Worm (Caenorhabditis elegans) whole organism, L4 larva: ENCODE measurements around the gene cwf-19L2.

Experiments used
- F26F4.8 ChIP-seq: fragments of 200-800 bp; sonication (Bioruptor generic); conservative IDR thresholded peaks from 2 replicates; pipeline ENCODE4 v1.3.6; 2022; ENCODE audit warnings: missing genetic modification characterization, missing compliant biosample characterization
- F49E8.2 ChIP-seq: sonication (generic microtip); optimal IDR thresholded peaks from 2 replicates; lab custom pipeline; 2016; ENCODE audit warnings: missing compliant biosample characterization, mild to moderate bottlenecking, missing genetic modification characterization, borderline replicate concordance
- ZK337.2 ChIP-seq: fragments of 200-800 bp; sonication (Bioruptor generic); IDR thresholded peaks from 2 replicates; pipeline ENCODE4 v1.3.6; 2022; ENCODE audit warnings: missing genetic modification reagents, missing genetic modification characterization, missing compliant biosample characterization
- dpl-1 ChIP-seq: fragments of 150-350 bp; optimal IDR thresholded peaks from 2 replicates; lab custom pipeline; 2014; ENCODE audit warnings: missing biosample characterization, missing genetic modification reagents, missing genetic modification characterization
- jun-1 ChIP-seq: fragments of 150-350 bp; optimal IDR thresholded peaks from 2 replicates; lab custom pipeline; 2014; ENCODE audit warnings: missing biosample characterization, missing genetic modification reagents, missing genetic modification characterization
- lin-39 ChIP-seq: fragments of 150-350 bp; optimal IDR thresholded peaks from 2 replicates; lab custom pipeline; 2014; ENCODE audit warnings: missing biosample characterization, missing genetic modification reagents, missing genetic modification characterization
- nhr-77 ChIP-seq: fragments of 150-350 bp; optimal IDR thresholded peaks from 2 replicates; lab custom pipeline; 2014; ENCODE audit warnings: missing biosample characterization, missing genetic modification characterization
- pha-4 ChIP-seq, 2 experiments: fragments of 150-350 bp in 1 of 2; fragments of 200-800 bp in 1 of 2; sonication (Bioruptor generic) in 1 of 2; IDR thresholded peaks in 1 of 2; optimal IDR thresholded peaks in 1 of 2; 2 replicates each; pipeline versions ENCODE4 v1.3.6 to Lab custom; 2014 to 2022; ENCODE audit warnings: missing genetic modification characterization in 2 of 2, missing genetic modification reagents in 2 of 2, missing biosample characterization in 1 of 2, missing compliant biosample characterization in 1 of 2
- pqm-1 ChIP-seq: sonication (generic microtip); optimal IDR thresholded peaks from 2 replicates; lab custom pipeline; 2017; ENCODE audit warnings: missing biosample characterization, missing genetic modification characterization
- snpc-4 ChIP-seq: fragments of 150-350 bp; optimal IDR thresholded peaks from 2 replicates; lab custom pipeline; 2014; ENCODE audit warnings: missing biosample characterization, missing genetic modification characterization
- zip-2 ChIP-seq: fragments of 150-350 bp; optimal IDR thresholded peaks from 2 replicates; lab custom pipeline; 2014; ENCODE audit warnings: missing biosample characterization, missing genetic modification characterization

ce11 chrIII:7281179-7281578, 12.3 kb upstream of the cwf-19L2 start, which contains the start of gene B0361.3:
- TF ChIP-seq lin-39 (tag; lab: Kevin White, UChicago) (no peak), F26F4.8 (no peak), nhr-77 (no peak), dpl-1 (GFP tag; lab: Kevin White, UChicago) (no peak), pqm-1 (tag; lab: Kevin White, UChicago) (no peak), zip-2 (tag; lab: Kevin White, UChicago) (no peak), jun-1 (tag; lab: Kevin White, UChicago) (no peak), pha-4 (GFP tag; IDR thresholded peaks at IDR 0.05; lab: Robert Waterston, UW) (no peak), pha-4 (tag; optimal IDR thresholded peaks at IDR 0.05; lab: Kevin White, UChicago) (no peak), ZK337.2 (GFP tag; lab: Robert Waterston, UW) (no peak), F49E8.2 (tag; lab: Kevin White, UChicago) (no peak), snpc-4 (tag; lab: Kevin White, UChicago) (no peak)
